Fruit fly (Drosophila melanogaster) whole organism, prepupa: Measurements from ENCODE around the gene CG15571.

Source experiments
- CG8319 ChIP-seq: fragments of 200-800 bp; sonication (Bioruptor generic); optimal IDR thresholded peaks from 3 replicates; lab custom pipeline; 2016; ENCODE audit warnings: missing biosample characterization, missing genetic modification characterization
- Sox14 ChIP-seq: fragments of 200-800 bp; sonication (Bioruptor generic); optimal IDR thresholded peaks from 3 replicates; lab custom pipeline; 2016; ENCODE audit warnings: missing biosample characterization, missing genetic modification characterization
- svp ChIP-seq: fragments of 200-800 bp; sonication (Bioruptor generic); peaks from one replicate; lab custom pipeline; 2016; ENCODE audit warnings: missing biosample characterization, missing genetic modification characterization

DNA sequence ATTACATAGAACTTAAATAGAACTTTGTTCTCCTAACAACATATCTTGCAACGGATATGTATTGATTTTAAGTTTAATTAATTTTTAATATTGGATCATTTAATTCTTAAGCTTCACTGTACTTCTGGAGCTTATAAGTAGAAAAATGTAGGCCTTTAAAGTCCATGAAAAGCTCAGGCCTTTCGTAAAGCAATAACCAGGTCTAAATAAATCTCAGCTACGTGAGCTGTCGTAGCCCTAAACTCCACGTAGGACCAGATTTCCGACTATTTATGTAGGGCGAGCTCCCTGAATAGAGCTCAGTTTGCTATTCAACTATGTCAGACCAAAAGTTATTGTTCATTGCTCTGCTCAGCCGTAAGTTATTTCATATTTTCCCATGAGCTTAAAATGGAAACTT is 30.9 kb upstream of the CG15571 start, which contains the start of gene CG43135:
- TF ChIP-seq svp (GFP tag; lab: Kevin White, UChicago) (no peak), CG8319 (no peak), Sox14 (GFP tag; lab: Kevin White, UChicago) (no peak)
